Fruit fly (Drosophila melanogaster) whole organism, embryonic: ENCODE measurements around the gene CG42710.

Experiments used
- Blimp-1 ChIP-seq: fragments of 200-800 bp; sonication (Bioruptor generic); optimal IDR thresholded peaks from 3 replicates; lab custom pipeline; 2018; ENCODE audit warnings: missing biosample characterization, missing genetic modification characterization, mild to moderate bottlenecking, moderate library complexity, missing genetic modification reagents
- CG10209 ChIP-seq: fragments of 200-800 bp; sonication (Bioruptor generic); optimal IDR thresholded peaks from 3 replicates; lab custom pipeline; 2017; ENCODE audit warnings: missing biosample characterization, mild to moderate bottlenecking, missing genetic modification characterization, missing genetic modification reagents
- CG10462 ChIP-seq: fragments of 200-800 bp; sonication (Bioruptor generic); optimal IDR thresholded peaks from 2 replicates; lab custom pipeline; 2016; ENCODE audit warnings: missing biosample characterization, missing genetic modification characterization
- CG10543 ChIP-seq: fragments of 200-800 bp; sonication (Bioruptor generic); optimal IDR thresholded peaks from 3 replicates; lab custom pipeline; 2017; ENCODE audit warnings: missing biosample characterization, mild to moderate bottlenecking, missing genetic modification characterization, moderate library complexity
- CG11696 ChIP-seq: fragments of 200-800 bp; sonication (Bioruptor generic); IDR thresholded peaks from 2 replicates; pipeline ENCODE4 v1.3.6; 2022; ENCODE audit warnings: missing biosample characterization, missing genetic modification characterization
- CG12104 ChIP-seq: fragments of 200-800 bp; sonication (Bioruptor generic); optimal IDR thresholded peaks from 3 replicates; lab custom pipeline; 2016; ENCODE audit warnings: missing biosample characterization, missing genetic modification characterization
- CG13287 ChIP-seq: fragments of 200-800 bp; sonication (Bioruptor generic); IDR thresholded peaks from 2 replicates; pipeline ENCODE4 v1.3.6; 2022; ENCODE audit warnings: missing biosample characterization, missing genetic modification characterization; ENCODE audit not compliant: partially characterized antibody
- CG14667 ChIP-seq: fragments of 200-800 bp; sonication (Bioruptor generic); IDR thresholded peaks from 2 replicates; pipeline ENCODE4 v1.3.6; 2022; ENCODE audit warnings: missing biosample characterization, missing genetic modification characterization
- CG14965 ChIP-seq: fragments of 200-800 bp; sonication (Bioruptor generic); optimal IDR thresholded peaks from 2 replicates; lab custom pipeline; 2016; ENCODE audit warnings: missing biosample characterization, missing genetic modification characterization, borderline replicate concordance
- CG15696 ChIP-seq: fragments of 200-800 bp; sonication (Bioruptor generic); optimal IDR thresholded peaks from 2 replicates; lab custom pipeline; 2019; ENCODE audit warnings: missing biosample characterization, mild to moderate bottlenecking, missing genetic modification characterization, moderate library complexity
- CG17186 ChIP-seq: fragments of 200-800 bp; sonication (Bioruptor generic); optimal IDR thresholded peaks from 3 replicates; lab custom pipeline; 2017; ENCODE audit warnings: missing biosample characterization, missing genetic modification reagents, missing genetic modification characterization
- CG2129 ChIP-seq: fragments of 200-800 bp; sonication (Bioruptor generic); IDR thresholded peaks from 2 replicates; pipeline ENCODE4 v1.3.6; 2022; ENCODE audit warnings: missing biosample characterization, missing genetic modification characterization; ENCODE audit not compliant: partially characterized antibody
- CG2199 ChIP-seq: fragments of 200-800 bp; sonication (Bioruptor generic); IDR thresholded peaks from 3 replicates; pipeline ENCODE4 v1.3.6; 2022; ENCODE audit warnings: missing biosample characterization, missing genetic modification characterization
- CG2712 ChIP-seq: fragments of 200-800 bp; optimal IDR thresholded peaks from 3 replicates; lab custom pipeline; 2019; ENCODE audit warnings: missing biosample characterization, mild to moderate bottlenecking, missing genetic modification characterization, moderate library complexity
- CG30431 ChIP-seq: fragments of 200-800 bp; sonication (Bioruptor generic); optimal IDR thresholded peaks from 2 replicates; lab custom pipeline; 2017; ENCODE audit warnings: missing biosample characterization, missing genetic modification characterization
- CG34422 ChIP-seq: fragments of 200-800 bp; sonication (Bioruptor generic); IDR thresholded peaks from 3 replicates; pipeline ENCODE4 v1.3.6; 2022; ENCODE audit warnings: missing biosample characterization, missing genetic modification characterization
- CG5953 ChIP-seq: fragments of 200-800 bp; sonication (Bioruptor generic); IDR thresholded peaks from 2 replicates; pipeline ENCODE4 v1.3.6; 2022; ENCODE audit warnings: missing biosample characterization, missing genetic modification characterization
- CG6854 ChIP-seq: fragments of 200-800 bp; sonication (Bioruptor generic); optimal IDR thresholded peaks from 3 replicates; lab custom pipeline; 2017; ENCODE audit warnings: missing biosample characterization, mild to moderate bottlenecking, missing genetic modification characterization
- Camta ChIP-seq: fragments of 200-800 bp; sonication (Bioruptor generic); optimal IDR thresholded peaks from 2 replicates; lab custom pipeline; 2016; ENCODE audit warnings: missing biosample characterization, missing genetic modification characterization
- D19A ChIP-seq: fragments of 200-800 bp; optimal IDR thresholded peaks from 3 replicates; lab custom pipeline; 2019; ENCODE audit warnings: missing biosample characterization, mild to moderate bottlenecking, missing genetic modification characterization, moderate library complexity
- GATAe ChIP-seq: fragments of 200-800 bp; sonication (Bioruptor generic); conservative IDR thresholded peaks from 2 replicates; pipeline ENCODE4 v1.3.6; 2022; ENCODE audit warnings: missing biosample characterization, missing genetic modification characterization
- H2.0 ChIP-seq: fragments of 200-800 bp; sonication (Bioruptor generic); IDR thresholded peaks from 2 replicates; pipeline ENCODE4 v1.3.6; 2022; ENCODE audit warnings: missing biosample characterization, missing genetic modification characterization
- Hr51 ChIP-seq, 2 experiments: fragments of 200-800 bp; sonication (Bioruptor generic); optimal IDR thresholded peaks; 2 replicates in 1 of 2; 3 replicates in 1 of 2; lab custom pipeline; 2016 to 2018; ENCODE audit warnings: missing biosample characterization in 2 of 2, missing genetic modification characterization in 2 of 2, mild to moderate bottlenecking in 1 of 2, moderate library complexity in 1 of 2
- Kr ChIP-seq: fragments of 200-800 bp; sonication (Bioruptor generic); optimal IDR thresholded peaks from 2 replicates; lab custom pipeline; 2017; ENCODE audit warnings: missing biosample characterization, mild to moderate bottlenecking, missing genetic modification characterization
- MTF-1 ChIP-seq: fragments of 200-800 bp; sonication (Bioruptor generic); optimal IDR thresholded peaks from 2 replicates; lab custom pipeline; 2018; ENCODE audit warnings: missing biosample characterization, mild to moderate bottlenecking, missing genetic modification characterization, borderline replicate concordance
- Neu2 ChIP-seq: fragments of 200-800 bp; sonication (Bioruptor generic); optimal IDR thresholded peaks from 3 replicates; lab custom pipeline; 2016; ENCODE audit warnings: missing biosample characterization, missing genetic modification characterization, borderline replicate concordance
- Nf-YA ChIP-seq: fragments of 200-800 bp; sonication (Bioruptor generic); IDR thresholded peaks from 2 replicates; pipeline ENCODE4 v1.3.6; 2022; ENCODE audit warnings: missing biosample characterization, missing genetic modification characterization
- Nf-YB ChIP-seq: fragments of 200-800 bp; sonication (Bioruptor generic); optimal IDR thresholded peaks from 3 replicates; lab custom pipeline; 2019; ENCODE audit warnings: missing biosample characterization, mild to moderate bottlenecking, missing genetic modification characterization, moderate library complexity
- Nf-YC ChIP-seq: fragments of 200-800 bp; optimal IDR thresholded peaks from 3 replicates; lab custom pipeline; 2019; ENCODE audit warnings: missing biosample characterization, mild to moderate bottlenecking, missing genetic modification characterization, moderate library complexity
- Sry-δ ChIP-seq: fragments of 200-800 bp; sonication (Bioruptor generic); optimal IDR thresholded peaks from 2 replicates; lab custom pipeline; 2016; ENCODE audit warnings: missing biosample characterization, missing genetic modification characterization
- Ssrp ChIP-seq: fragments of 200-800 bp; sonication (Bioruptor generic); optimal IDR thresholded peaks from 2 replicates; lab custom pipeline; 2018; ENCODE audit warnings: missing biosample characterization, mild to moderate bottlenecking, missing genetic modification characterization, moderate library complexity
- Vsx1 ChIP-seq: fragments of 200-800 bp; sonication (Bioruptor generic); optimal IDR thresholded peaks from 2 replicates; lab custom pipeline; 2017; ENCODE audit warnings: missing biosample characterization, mild to moderate bottlenecking, missing genetic modification characterization, missing genetic modification reagents
- Xrp1 ChIP-seq: fragments of 200-800 bp; sonication (Bioruptor generic); IDR thresholded peaks from 2 replicates; pipeline ENCODE4 v1.3.6; 2022; ENCODE audit warnings: missing biosample characterization, missing genetic modification characterization
- bsh ChIP-seq, 2 experiments: fragments of 200-800 bp; sonication (Bioruptor generic); optimal IDR thresholded peaks; 2 replicates each; lab custom pipeline; 2017 to 2018; ENCODE audit warnings: mild to moderate bottlenecking in 2 of 2, missing biosample characterization in 2 of 2, missing genetic modification characterization in 2 of 2, moderate library complexity in 1 of 2
- chn ChIP-seq: fragments of 200-800 bp; sonication (Bioruptor generic); optimal IDR thresholded peaks from 2 replicates; lab custom pipeline; 2016; ENCODE audit warnings: missing biosample characterization, missing genetic modification characterization
- crc ChIP-seq: fragments of 200-800 bp; sonication (Bioruptor generic); optimal IDR thresholded peaks from 2 replicates; lab custom pipeline; 2016; ENCODE audit warnings: missing biosample characterization, missing genetic modification characterization
- dmrt11E ChIP-seq: fragments of 200-800 bp; sonication (Bioruptor generic); optimal IDR thresholded peaks from 3 replicates; lab custom pipeline; 2018; ENCODE audit warnings: missing biosample characterization, mild to moderate bottlenecking, missing genetic modification characterization, moderate library complexity
- fd3F ChIP-seq: fragments of 200-800 bp; sonication (Bioruptor generic); optimal IDR thresholded peaks from 2 replicates; lab custom pipeline; 2018; ENCODE audit warnings: missing biosample characterization, mild to moderate bottlenecking, missing genetic modification characterization, moderate library complexity
- h ChIP-seq: fragments of >200 bp; optimal IDR thresholded peaks from 2 replicates; lab custom pipeline; 2017
- inv ChIP-seq: fragments of 200-800 bp; sonication (Bioruptor generic); IDR thresholded peaks from 2 replicates; pipeline ENCODE4 v1.3.6; 2022; ENCODE audit warnings: missing biosample characterization, missing genetic modification characterization; ENCODE audit not compliant: partially characterized antibody
- oc ChIP-seq: fragments of 200-800 bp; sonication (Bioruptor generic); optimal IDR thresholded peaks from 2 replicates; lab custom pipeline; 2018; ENCODE audit warnings: missing biosample characterization, mild to moderate bottlenecking, missing genetic modification characterization, moderate library complexity
- pan ChIP-seq, 4 experiments: fragments of >200 bp in 3 of 4; fragments of 200-800 bp in 1 of 4; sonication (Bioruptor generic) in 1 of 4; optimal IDR thresholded peaks in 3 of 4; IDR thresholded peaks in 1 of 4; 2 replicates each; pipeline versions ENCODE4 v1.3.6 to Lab custom; 2017 to 2022; ENCODE audit warnings: missing biosample characterization in 2 of 4, missing genetic modification characterization in 2 of 4, mixed read lengths in 1 of 4
- peb ChIP-seq: fragments of 200-800 bp; sonication (Bioruptor generic); IDR thresholded peaks from 2 replicates; pipeline ENCODE4 v1.3.6; 2022; ENCODE audit warnings: missing biosample characterization, missing genetic modification characterization
- prd ChIP-seq, 3 experiments: fragments of >200 bp in 2 of 3; fragments of 200-800 bp in 1 of 3; sonication (Bioruptor generic) in 1 of 3; optimal IDR thresholded peaks in 2 of 3; IDR thresholded peaks in 1 of 3; 2 replicates in 2 of 3; 3 replicates in 1 of 3; pipeline versions ENCODE4 v1.3.6 to Lab custom; 2017 to 2022; ENCODE audit warnings: missing biosample characterization in 1 of 3, missing genetic modification characterization in 1 of 3
- pum ChIP-seq: fragments of 200-800 bp; sonication (Bioruptor generic); optimal IDR thresholded peaks from 2 replicates; lab custom pipeline; 2016; ENCODE audit warnings: missing biosample characterization, missing genetic modification characterization
- ro ChIP-seq: fragments of 200-800 bp; sonication (Bioruptor generic); IDR thresholded peaks from 2 replicates; pipeline ENCODE4 v1.3.6; 2022; ENCODE audit warnings: missing biosample characterization, missing genetic modification characterization
- sima ChIP-seq: fragments of 200-800 bp; sonication (Bioruptor generic); optimal IDR thresholded peaks from 2 replicates; lab custom pipeline; 2016; ENCODE audit warnings: missing biosample characterization, missing genetic modification characterization
- sna ChIP-seq: fragments of 200-800 bp; sonication (Bioruptor generic); IDR thresholded peaks from 2 replicates; pipeline ENCODE4 v1.3.6; 2022; ENCODE audit warnings: missing biosample characterization, missing genetic modification characterization; ENCODE audit not compliant: partially characterized antibody
- wor ChIP-seq: fragments of 200-800 bp; sonication (Bioruptor generic); IDR thresholded peaks from 2 replicates; pipeline ENCODE4 v1.3.6; 2022; ENCODE audit warnings: missing biosample characterization, missing genetic modification characterization

The CG42710 gene

DNA sequence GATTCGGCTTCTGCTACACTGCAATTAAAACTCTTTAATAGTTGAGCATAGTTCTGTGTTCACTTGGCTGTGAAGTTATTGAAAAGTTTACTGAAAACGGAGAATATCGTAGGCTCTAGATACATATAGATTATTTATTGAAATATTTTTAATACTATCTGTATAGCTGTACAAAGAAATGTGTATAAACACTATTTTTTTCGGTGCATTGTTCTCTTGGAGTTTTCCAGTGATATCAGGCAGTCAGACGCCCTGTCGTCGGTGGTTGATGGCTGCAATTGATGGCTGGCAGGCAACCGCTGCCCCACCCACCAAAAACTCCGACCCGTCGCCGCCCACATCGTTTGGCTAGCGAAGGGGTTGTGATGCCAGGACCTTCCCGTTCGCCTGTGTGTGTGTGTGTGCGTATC lies 35.9 kb downstream of the CG42710 start (continued):
- TF ChIP-seq bsh (GFP tag; optimal IDR thresholded peaks at IDR 0.05; lab: Kevin White, UChicago) (peak in 1 of 2 experiments; percentile 77), sima (no peak), Kr (GFP tag; lab: Kevin White, UChicago) (peak; percentile 56), wor (GFP tag; lab: Robert Waterston, UW) (0 out of 2 replicates have a peak, but pooled peaks have one; percentile 22), CG17186 (GFP tag; lab: Kevin White, UChicago) (no peak), CG14667 (GFP tag; lab: Robert Waterston, UW) (no peak), Nf-YC (tag; lab: Kevin White, UChicago) (peak; percentile 50), Ssrp (tag; lab: Kevin White, UChicago) (peak; percentile 40), CG12104 (GFP tag; lab: Kevin White, UChicago) (peak; percentile 7), CG15696 (tag; lab: Kevin White, UChicago) (no peak), H2.0 (GFP tag; lab: Robert Waterston, UW) (peak; percentile 40; the same call in 1 of the 2 replicates), MTF-1 (GFP tag; lab: Kevin White, UChicago) (no peak), CG34422 (GFP tag; lab: Robert Waterston, UW) (no peak), CG13287 (GFP tag; lab: Robert Waterston, UW) (no peak), Hr51 (GFP tag; optimal IDR thresholded peaks at IDR 0.05; lab: Kevin White, UChicago) (peak in 1 of 2 experiments; percentile 63), CG14965 (GFP tag; lab: Kevin White, UChicago) (no peak), CG2199 (GFP tag; lab: Robert Waterston, UW) (no peak), pum (GFP tag; lab: Kevin White, UChicago) (peak; percentile 33), CG6854 (GFP tag; lab: Kevin White, UChicago) (no peak), pan (optimal IDR thresholded peaks at IDR 0.05; lab: Kevin White, UChicago) (no peak), pan (GFP tag; optimal IDR thresholded peaks at IDR 0.05 in 1 of 2, IDR thresholded peaks at IDR 0.05 in 1 of 2) (peak in 1 of 2 experiments; percentile 40), inv (GFP tag; lab: Robert Waterston, UW) (no peak), peb (GFP tag; lab: Robert Waterston, UW) (no peak), CG10543 (GFP tag; lab: Kevin White, UChicago) (no peak), Xrp1 (GFP tag; lab: Robert Waterston, UW) (peak; percentile 70; the same call in 1 of the 2 replicates), CG2129 (no peak), GATAe (GFP tag; lab: Robert Waterston, UW) (no peak), fd3F (GFP tag; lab: Kevin White, UChicago) (no peak), chn (GFP tag; lab: Kevin White, UChicago) (no peak), Blimp-1 (peak; percentile 49), CG10462 (no peak), CG30431 (GFP tag; lab: Kevin White, UChicago) (no peak), D19A (tag; lab: Kevin White, UChicago) (peak; percentile 57), oc (no peak), sna (GFP tag; lab: Robert Waterston, UW) (no peak), Nf-YA (GFP tag; lab: Robert Waterston, UW) (no peak), prd (optimal IDR thresholded peaks at IDR 0.05; lab: Kevin White, UChicago) (no peak), prd (GFP tag; IDR thresholded peaks at IDR 0.05; lab: Robert Waterston, UW) (peak; percentile 54; the same call in 1 of the 3 replicates), Neu2 (no peak), h (lab: Kevin White, UChicago) (no peak), dmrt11E (tag; lab: Kevin White, UChicago) (peak; percentile 61), Sry-δ (GFP tag; lab: Kevin White, UChicago) (no peak), Nf-YB (GFP tag; lab: Kevin White, UChicago) (peak; percentile 10), CG5953 (GFP tag; lab: Robert Waterston, UW) (no peak), CG10209 (GFP tag; lab: Kevin White, UChicago) (peak; percentile 26), crc (GFP tag; lab: Kevin White, UChicago) (no peak), CG2712 (tag; lab: Kevin White, UChicago) (peak; percentile 58), Camta (GFP tag; lab: Kevin White, UChicago) (no peak), ro (GFP tag; lab: Robert Waterston, UW) (no peak), CG11696 (no peak), Vsx1 (no peak)
